Fruit fly (Drosophila melanogaster): ENCODE results near the gene PolrMT.

The PolrMT gene

dm6 chr2L:1128344-1128931 is 20.3 kb upstream of the PolrMT start (continued):
- TF ChIP-seq CG17912 (GFP tag; optimal IDR thresholded peaks at IDR 0.05) (no peak), zen2 (GFP tag; IDR thresholded peaks at IDR 0.05; ENCODE audit: partially characterized antibody) (no peak), Sin3A (optimal IDR thresholded peaks at IDR 0.05) (peak; percentile 14), CG15479 (GFP tag; optimal IDR thresholded peaks at IDR 0.05) (peak; percentile 37), Hr39 (optimal IDR thresholded peaks at IDR 0.05) (no peak), NFAT (GFP tag; IDR thresholded peaks at IDR 0.05) (no peak), YL-1 (GFP tag; optimal IDR thresholded peaks at IDR 0.05) (peak; percentile 30), CG3163 (GFP tag; optimal IDR thresholded peaks at IDR 0.05) (no peak), CG7372 (GFP tag; IDR thresholded peaks at IDR 0.05) (no peak), chinmo (GFP tag; IDR thresholded peaks at IDR 0.05; ENCODE audit: partially characterized antibody) (0 out of 4 replicates have a peak, but pooled peaks have one; percentile 35), Mad (GFP tag; optimal IDR thresholded peaks at IDR 0.05) (no peak), CG4617 (GFP tag; optimal IDR thresholded peaks at IDR 0.05; ENCODE audit: borderline replicate concordance) (peak; percentile 20), CG4730 (GFP tag; IDR thresholded peaks at IDR 0.05) (no peak), CG8478 (optimal IDR thresholded peaks at IDR 0.05) (no peak), crol (GFP tag; IDR thresholded peaks at IDR 0.05) (peak; percentile 97), crp (GFP tag; optimal IDR thresholded peaks at IDR 0.05) (peak in 1 of 2 experiments; percentile 64), CG31441 (GFP tag; IDR thresholded peaks at IDR 0.05) (no peak), caup (GFP tag; optimal IDR thresholded peaks at IDR 0.05; ENCODE audit: severe bottlenecking) (no peak)

dm6 chr2L:1127434-1128089 is 19.4 kb upstream of the PolrMT start:
- TF ChIP-seq sd (tag; optimal IDR thresholded peaks at IDR 0.05) (no peak), her (GFP tag; optimal IDR thresholded peaks at IDR 0.05) (no peak), exex (tag; optimal IDR thresholded peaks at IDR 0.05) (peak; percentile 82), CG17186 (GFP tag; optimal IDR thresholded peaks at IDR 0.05) (no peak), CG10274 (GFP tag; optimal IDR thresholded peaks at IDR 0.05) (peak; percentile 45), CG1602 (GFP tag; optimal IDR thresholded peaks at IDR 0.05) (no peak), CG17359 (tag; optimal IDR thresholded peaks at IDR 0.05) (no peak), pita (GFP tag; optimal IDR thresholded peaks at IDR 0.05) (no peak), prd (optimal IDR thresholded peaks at IDR 0.05) (no peak), prd (GFP tag; IDR thresholded peaks at IDR 0.05) (no peak), grn (GFP tag; optimal IDR thresholded peaks at IDR 0.05) (peak; percentile 60), lab (GFP tag; optimal IDR thresholded peaks at IDR 0.05) (peak; percentile 76), Lpt (GFP tag; optimal IDR thresholded peaks at IDR 0.05) (no peak), CG4730 (GFP tag; IDR thresholded peaks at IDR 0.05) (no peak), Dip2 (GFP tag; IDR thresholded peaks at IDR 0.05) (no peak), CG7987 (GFP tag; optimal IDR thresholded peaks at IDR 0.05) (peak; percentile 67), H2.0 (GFP tag; IDR thresholded peaks at IDR 0.05) (no peak), pb (GFP tag; optimal IDR thresholded peaks at IDR 0.05) (no peak), cwo (GFP tag; optimal IDR thresholded peaks at IDR 0.05) (peak; percentile 99), org-1 (GFP tag; optimal IDR thresholded peaks at IDR 0.05) (no peak), slou (GFP tag; optimal IDR thresholded peaks at IDR 0.05) (no peak), dysf (GFP tag; IDR thresholded peaks at IDR 0.05) (0 out of 3 replicates have a peak, but pooled peaks have one; percentile 16), gsb-n (tag; optimal IDR thresholded peaks at IDR 0.05) (no peak), unpg (GFP tag; optimal IDR thresholded peaks at IDR 0.05) (no peak), CG42726 (GFP tag; IDR thresholded peaks at IDR 0.05; ENCODE audit: partially characterized antibody) (no peak), CG18599 (GFP tag; optimal IDR thresholded peaks at IDR 0.05) (peak; percentile 12), Opbp (GFP tag; IDR thresholded peaks at IDR 0.05; ENCODE audit: partially characterized antibody) (no peak), bcd (GFP tag; optimal IDR thresholded peaks at IDR 0.05) (no peak), Hsf (GFP tag; optimal IDR thresholded peaks at IDR 0.05) (no peak), Med (GFP tag) (peak; percentile 47), kni (GFP tag; optimal IDR thresholded peaks at IDR 0.05) (no peak), sug (tag; optimal IDR thresholded peaks at IDR 0.05) (peak; percentile 97)
